Fruit fly (Drosophila melanogaster) whole organism, prepupa: ENCODE data around the gene Dyro.

ENCODE experiments used
- Blimp-1 ChIP-seq: fragments of 200-800 bp; sonication (Bioruptor generic); optimal IDR thresholded peaks from 3 replicates; lab custom pipeline; 2017; ENCODE audit warnings: missing biosample characterization, missing genetic modification characterization, mild to moderate bottlenecking, moderate library complexity, missing genetic modification reagents
- CG11294 ChIP-seq: fragments of 200-800 bp; sonication (Bioruptor generic); IDR thresholded peaks from 2 replicates; pipeline ENCODE4 v1.3.6; 2022; ENCODE audit warnings: missing biosample characterization, missing genetic modification characterization
- CG11762 ChIP-seq: fragments of 200-800 bp; sonication (Bioruptor generic); optimal IDR thresholded peaks from 3 replicates; lab custom pipeline; 2016; ENCODE audit warnings: missing biosample characterization, missing genetic modification characterization; ENCODE audit not compliant: insufficient read depth
- CG11902 ChIP-seq: fragments of 200-800 bp; sonication (Bioruptor generic); optimal IDR thresholded peaks from 3 replicates; lab custom pipeline; 2016; ENCODE audit warnings: missing biosample characterization, missing genetic modification characterization
- CG15336 ChIP-seq: fragments of 200-800 bp; sonication (Bioruptor generic); IDR thresholded peaks from 2 replicates; pipeline ENCODE4 v1.3.6; 2022; ENCODE audit warnings: missing biosample characterization, missing genetic modification characterization
- CG16779 ChIP-seq: fragments of 200-800 bp; sonication (Bioruptor generic); optimal IDR thresholded peaks from 3 replicates; lab custom pipeline; 2017; ENCODE audit warnings: missing biosample characterization, mild to moderate bottlenecking, missing genetic modification characterization
- CG3032 ChIP-seq: fragments of 200-800 bp; optimal IDR thresholded peaks from 2 replicates; lab custom pipeline; 2019; ENCODE audit warnings: missing biosample characterization, mild to moderate bottlenecking, missing genetic modification characterization, moderate library complexity
- CG32006 ChIP-seq: fragments of 200-800 bp; sonication (Bioruptor generic); optimal IDR thresholded peaks from 3 replicates; lab custom pipeline; 2017; ENCODE audit warnings: missing biosample characterization, mild to moderate bottlenecking, missing genetic modification characterization
- CG3919 ChIP-seq: fragments of 200-800 bp; sonication (Bioruptor generic); optimal IDR thresholded peaks from 3 replicates; lab custom pipeline; 2016; ENCODE audit warnings: missing biosample characterization, missing genetic modification characterization
- CG4318 ChIP-seq: fragments of 200-800 bp; sonication (Bioruptor generic); optimal IDR thresholded peaks from 3 replicates; lab custom pipeline; 2017; ENCODE audit warnings: missing biosample characterization, mild to moderate bottlenecking, missing genetic modification characterization
- CG6163 ChIP-seq: fragments of 200-800 bp; sonication (Bioruptor generic); IDR thresholded peaks from 3 replicates; pipeline ENCODE4 v1.3.6; 2022; ENCODE audit warnings: missing biosample characterization, missing genetic modification characterization
- CG7368 ChIP-seq: fragments of 200-800 bp; sonication (Bioruptor generic); optimal IDR thresholded peaks from 3 replicates; lab custom pipeline; 2016; ENCODE audit warnings: missing biosample characterization, missing genetic modification characterization
- CG9139 ChIP-seq: fragments of 200-800 bp; sonication (Bioruptor generic); optimal IDR thresholded peaks from 3 replicates; lab custom pipeline; 2017; ENCODE audit warnings: missing biosample characterization, mild to moderate bottlenecking, missing genetic modification characterization
- Eip78C ChIP-seq: fragments of 200-800 bp; sonication (Bioruptor generic); peaks from one replicate; lab custom pipeline; 2016; ENCODE audit warnings: missing biosample characterization, missing genetic modification characterization
- Ets96B ChIP-seq: fragments of 200-800 bp; optimal IDR thresholded peaks from 2 replicates; lab custom pipeline; 2019; ENCODE audit warnings: missing biosample characterization, mild to moderate bottlenecking, missing genetic modification characterization, moderate library complexity
- Gug ChIP-seq: fragments of 200-800 bp; sonication (Bioruptor generic); IDR thresholded peaks from 2 replicates; pipeline ENCODE4 v1.3.6; 2022; ENCODE audit warnings: missing biosample characterization, missing genetic modification characterization
- Hr38 ChIP-seq: sonication (Bioruptor generic); optimal IDR thresholded peaks from 2 replicates; lab custom pipeline; 2016; ENCODE audit warnings: missing biosample characterization, missing genetic modification characterization
- Hr39 ChIP-seq: fragments of 200-800 bp; sonication (Bioruptor generic); optimal IDR thresholded peaks from 2 replicates; lab custom pipeline; 2016; ENCODE audit warnings: missing biosample characterization, missing genetic modification characterization
- Hr4 ChIP-seq: fragments of 200-800 bp; sonication (Bioruptor generic); optimal IDR thresholded peaks from 3 replicates; lab custom pipeline; 2016; ENCODE audit warnings: missing biosample characterization, missing genetic modification characterization
- Lpt ChIP-seq: fragments of 200-800 bp; sonication (Bioruptor generic); optimal IDR thresholded peaks from 3 replicates; lab custom pipeline; 2016; ENCODE audit warnings: missing biosample characterization, missing genetic modification characterization
- Met ChIP-seq: fragments of 200-800 bp; sonication (Bioruptor generic); optimal IDR thresholded peaks from 3 replicates; lab custom pipeline; 2016; ENCODE audit warnings: missing biosample characterization, missing genetic modification characterization
- OdsH ChIP-seq: fragments of 200-800 bp; sonication (Bioruptor generic); optimal IDR thresholded peaks from 3 replicates; lab custom pipeline; 2016; ENCODE audit warnings: missing biosample characterization, missing genetic modification characterization
- Sox14 ChIP-seq: fragments of 200-800 bp; sonication (Bioruptor generic); optimal IDR thresholded peaks from 3 replicates; lab custom pipeline; 2016; ENCODE audit warnings: missing biosample characterization, missing genetic modification characterization
- Sox15 ChIP-seq: fragments of 200-800 bp; sonication (Bioruptor generic); optimal IDR thresholded peaks from 3 replicates; lab custom pipeline; 2016; ENCODE audit warnings: missing biosample characterization, missing genetic modification characterization
- achi ChIP-seq: fragments of 200-800 bp; sonication (Bioruptor generic); optimal IDR thresholded peaks from 3 replicates; lab custom pipeline; 2016; ENCODE audit warnings: missing biosample characterization, missing genetic modification characterization
- acj6 ChIP-seq: fragments of 200-800 bp; sonication (Bioruptor generic); optimal IDR thresholded peaks from 3 replicates; lab custom pipeline; 2016; ENCODE audit warnings: missing biosample characterization, missing genetic modification characterization
- cyc ChIP-seq: fragments of 200-800 bp; sonication (Bioruptor generic); optimal IDR thresholded peaks from 3 replicates; lab custom pipeline; 2016; ENCODE audit warnings: missing biosample characterization, missing genetic modification characterization
- esn ChIP-seq: fragments of 200-800 bp; sonication (Bioruptor generic); optimal IDR thresholded peaks from 2 replicates; lab custom pipeline; 2016; ENCODE audit warnings: missing biosample characterization, mild to moderate bottlenecking, missing genetic modification characterization, moderate library complexity
- fd59A ChIP-seq: fragments of 200-800 bp; sonication (Bioruptor generic); optimal IDR thresholded peaks from 2 replicates; lab custom pipeline; 2017; ENCODE audit warnings: missing biosample characterization, mild to moderate bottlenecking, missing genetic modification characterization, missing genetic modification reagents
- fd85E ChIP-seq: fragments of 200-800 bp; sonication (Bioruptor generic); optimal IDR thresholded peaks from 3 replicates; lab custom pipeline; 2016; ENCODE audit warnings: missing biosample characterization, missing genetic modification characterization
- lz ChIP-seq: fragments of 200-800 bp; sonication (Bioruptor generic); optimal IDR thresholded peaks from 3 replicates; lab custom pipeline; 2016; ENCODE audit warnings: missing biosample characterization, missing genetic modification characterization
- pdm3 ChIP-seq: fragments of 200-800 bp; sonication (Bioruptor generic); optimal IDR thresholded peaks from 3 replicates; lab custom pipeline; 2016; ENCODE audit warnings: missing biosample characterization, missing genetic modification characterization
- salr ChIP-seq, 2 experiments: fragments of 200-800 bp; sonication (Bioruptor generic); optimal IDR thresholded peaks; 3 replicates each; lab custom pipeline; 2016 to 2018; ENCODE audit warnings: missing biosample characterization in 2 of 2, missing genetic modification characterization in 2 of 2, mild to moderate bottlenecking in 1 of 2
- spab ChIP-seq: fragments of 200-800 bp; sonication (Bioruptor generic); optimal IDR thresholded peaks from 2 replicates; lab custom pipeline; 2017; ENCODE audit warnings: missing biosample characterization, mild to moderate bottlenecking, missing genetic modification characterization, missing genetic modification reagents
- svp ChIP-seq: fragments of 200-800 bp; sonication (Bioruptor generic); peaks from one replicate; lab custom pipeline; 2016; ENCODE audit warnings: missing biosample characterization, missing genetic modification characterization
- topi ChIP-seq: fragments of 200-800 bp; sonication (Bioruptor generic); optimal IDR thresholded peaks from 3 replicates; lab custom pipeline; 2016; ENCODE audit warnings: missing biosample characterization, missing genetic modification characterization
- vri ChIP-seq: fragments of 200-800 bp; sonication (Bioruptor generic); optimal IDR thresholded peaks from 3 replicates; lab custom pipeline; 2016; ENCODE audit warnings: missing biosample characterization, mild to moderate bottlenecking, missing genetic modification characterization

Gene Dyro

DNA sequence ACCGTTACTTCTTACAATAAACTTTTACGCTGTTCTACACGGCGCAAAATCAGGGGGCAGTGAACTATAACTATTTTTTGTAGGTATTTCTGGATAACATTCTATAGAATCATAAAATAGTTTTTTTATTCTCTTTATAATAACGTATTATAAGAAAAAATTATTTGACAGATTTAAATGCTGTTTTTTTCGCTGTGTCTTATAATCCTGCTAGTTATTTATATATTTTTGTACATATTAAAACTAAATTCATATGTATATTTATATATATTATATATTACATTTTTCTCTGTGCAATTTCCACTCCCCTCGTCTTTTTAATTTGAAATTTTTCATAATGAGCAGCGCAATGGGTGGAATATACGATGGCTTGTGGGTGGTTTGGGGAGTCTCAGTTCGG is 15.0 kb upstream of the Dyro start:
- TF ChIP-seq CG3032 (tag; lab: Kevin White, UChicago) (peak; percentile 2), achi (GFP tag; lab: Kevin White, UChicago) (peak; percentile 4), CG32006 (GFP tag; lab: Kevin White, UChicago) (peak; percentile 29), vri (GFP tag; lab: Kevin White, UChicago) (no peak), Eip78C (GFP tag; lab: Kevin White, UChicago) (peak; percentile 30), Ets96B (peak; percentile 19)

DNA sequence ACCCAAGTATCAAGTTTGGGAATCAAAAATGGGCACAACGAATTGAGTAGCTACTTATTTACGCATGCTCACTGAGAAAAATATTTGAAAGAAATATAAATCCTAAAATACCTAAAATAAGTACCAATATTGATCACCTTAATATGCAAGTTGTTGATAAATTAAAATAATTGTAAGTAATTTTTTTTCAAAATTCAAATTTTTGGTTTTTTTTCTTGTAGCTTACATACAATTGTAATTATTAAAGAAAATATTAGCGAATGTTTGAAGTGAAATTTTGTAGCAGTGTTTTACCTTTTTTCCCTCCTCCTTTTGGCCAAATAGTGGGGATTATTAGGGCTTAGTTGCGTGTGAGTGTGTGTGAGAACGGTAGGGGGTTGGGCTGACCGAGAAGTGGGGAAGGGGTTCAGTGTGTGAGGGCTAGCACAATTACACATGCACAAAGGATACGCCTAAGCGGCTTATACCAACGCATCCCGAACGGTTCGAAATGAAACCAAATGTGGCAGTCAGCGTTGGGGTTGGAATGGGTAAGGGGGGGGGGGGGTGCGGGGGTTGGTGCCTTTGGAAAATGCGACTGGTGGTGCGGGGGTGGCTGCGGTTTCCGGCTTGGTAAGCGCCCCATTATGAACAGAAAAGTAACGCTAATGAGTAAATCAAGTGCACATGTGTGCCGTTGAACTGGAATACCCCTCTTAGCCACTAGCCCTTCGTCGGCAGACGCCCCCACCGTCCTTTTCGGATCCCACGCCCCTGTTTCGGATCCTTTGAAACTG is 14.2 kb upstream of the Dyro start:
- peak; percentile 40 for TF ChIP-seq Eip78C (GFP tag; lab: Kevin White, UChicago)
- peak; percentile 37 for TF ChIP-seq svp (GFP tag; lab: Kevin White, UChicago)
- no peak for TF ChIP-seq Ets96B

DNA sequence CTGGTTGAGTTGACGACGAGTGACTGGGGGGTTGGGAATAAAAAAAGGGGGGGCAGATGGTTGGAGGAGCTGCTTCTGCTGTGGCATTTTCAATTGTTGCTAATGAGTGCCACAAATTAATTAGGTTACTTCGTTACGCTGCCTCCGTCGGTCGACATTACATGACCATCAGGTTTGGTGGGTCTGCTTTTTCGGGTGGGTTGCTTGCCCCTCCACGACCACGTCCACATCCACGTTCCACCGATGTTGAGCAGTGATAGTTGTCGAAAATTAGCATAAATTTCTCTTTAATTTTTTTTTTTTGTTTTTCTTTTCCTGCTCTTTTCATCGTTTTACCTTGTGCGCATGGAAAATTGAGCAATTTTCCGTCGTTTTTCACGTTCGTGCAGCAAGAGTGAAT is 12.8 kb upstream of the Dyro start:
- TF ChIP-seq CG4318 (GFP tag; lab: Kevin White, UChicago), result no peak
- no peak for TF ChIP-seq CG6163 (GFP tag; lab: Robert Waterston, UW)
- no peak for TF ChIP-seq salr (GFP tag; optimal IDR thresholded peaks at IDR 0.05; lab: Kevin White, UChicago)

DNA sequence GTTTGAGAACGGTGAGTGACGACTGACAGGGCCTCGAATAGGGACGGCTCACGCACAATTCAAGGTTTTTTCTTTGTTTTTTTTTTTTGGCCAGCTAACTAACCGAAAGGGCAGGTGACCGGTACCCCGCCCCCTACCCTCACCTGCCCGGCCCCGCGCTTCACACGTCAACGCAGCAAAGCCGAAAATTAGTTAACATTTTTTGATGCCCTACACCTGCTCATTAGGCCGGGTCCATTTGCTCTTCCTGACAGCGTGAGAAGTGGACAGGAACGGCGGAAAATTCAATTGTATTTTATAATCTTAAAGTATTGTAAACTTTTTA is 11.3 kb upstream of the Dyro start:
- no peak for TF ChIP-seq Hr4

DNA sequence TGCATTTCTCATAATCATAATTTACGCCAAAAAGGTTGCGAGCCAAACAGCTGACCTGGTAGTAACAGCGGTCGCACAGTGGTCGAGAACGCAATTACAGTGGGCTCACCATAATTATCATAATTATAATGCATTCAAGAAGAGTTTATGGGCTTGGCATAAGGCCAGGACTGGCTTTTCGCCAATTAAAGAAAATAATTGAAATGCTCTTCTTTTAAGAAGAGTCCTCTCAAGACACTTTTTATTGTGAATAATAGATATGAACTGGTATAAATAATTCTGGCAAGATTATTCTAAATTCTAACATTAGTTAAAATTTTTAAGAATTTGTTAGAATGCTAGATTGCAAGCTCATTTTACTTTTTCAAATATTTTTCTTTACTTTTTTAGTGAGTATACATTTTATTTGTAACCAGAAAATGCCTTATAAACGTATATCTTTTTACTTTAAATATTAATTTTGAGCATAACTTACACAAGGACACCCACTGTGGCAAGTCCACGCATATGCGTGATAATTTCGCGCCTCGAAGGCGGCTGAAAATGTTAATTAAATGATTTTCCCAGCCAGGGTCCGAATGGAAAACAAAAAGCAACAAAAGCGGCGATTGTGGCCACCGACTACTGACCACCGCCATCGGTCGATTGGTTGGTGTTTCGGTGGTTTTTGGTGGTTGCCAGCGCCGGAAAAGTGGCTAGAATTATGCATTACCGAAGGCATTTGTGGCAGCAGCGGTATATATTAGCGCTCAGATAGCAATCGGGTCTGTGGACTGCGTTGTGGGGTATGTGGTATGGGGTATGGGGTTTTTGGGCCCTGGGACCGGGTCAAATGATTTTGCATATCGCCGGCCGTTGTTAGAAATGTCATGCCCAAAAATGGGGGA is 10.7 kb upstream of the Dyro start:
- TF ChIP-seq lz (GFP tag; lab: Kevin White, UChicago) (no peak), esn (GFP tag; lab: Kevin White, UChicago) (peak; percentile 18), spab (GFP tag; lab: Kevin White, UChicago) (no peak), Gug (GFP tag; lab: Robert Waterston, UW) (no peak), Lpt (no peak), CG7368 (GFP tag; lab: Kevin White, UChicago) (no peak), Blimp-1 (GFP tag; lab: Kevin White, UChicago) (no peak), salr (GFP tag; optimal IDR thresholded peaks at IDR 0.05; lab: Kevin White, UChicago) (peak in 1 of 2 experiments; percentile 27), fd85E (GFP tag; lab: Kevin White, UChicago) (no peak), CG15336 (no peak), CG3919 (peak; percentile 17), Eip78C (GFP tag; lab: Kevin White, UChicago) (peak; percentile 66), CG11294 (GFP tag; lab: Robert Waterston, UW) (no peak), topi (GFP tag; lab: Kevin White, UChicago) (peak; percentile 18), CG32006 (GFP tag; lab: Kevin White, UChicago) (peak; percentile 44), acj6 (GFP tag; lab: Kevin White, UChicago) (no peak), pdm3 (GFP tag; lab: Kevin White, UChicago) (peak; percentile 24), OdsH (GFP tag; lab: Kevin White, UChicago) (peak; percentile 7), CG11762 (GFP tag; lab: Kevin White, UChicago) (no peak), Hr38 (no peak), CG6163 (GFP tag; lab: Robert Waterston, UW) (no peak), svp (GFP tag; lab: Kevin White, UChicago) (peak; percentile 60), CG9139 (GFP tag; lab: Kevin White, UChicago) (no peak), cyc (peak; percentile 18), Sox14 (GFP tag; lab: Kevin White, UChicago) (no peak), CG16779 (no peak), Hr4 (peak; percentile 2), Sox15 (GFP tag; lab: Kevin White, UChicago) (no peak), Ets96B (no peak), Hr39 (GFP tag; lab: Kevin White, UChicago) (peak; percentile 3), CG3032 (tag; lab: Kevin White, UChicago) (no peak), CG11902 (no peak), fd59A (no peak), achi (GFP tag; lab: Kevin White, UChicago) (no peak), Met (no peak)
